Worm (Caenorhabditis elegans) whole organism, early embryonic: ENCODE measurements around the gene Y45F10B.12.

Experiments used
- B0310.2 ChIP-seq: sonication (generic microtip); optimal IDR thresholded peaks from 2 replicates; lab custom pipeline; 2016; ENCODE audit warnings: mild to moderate bottlenecking, missing genetic modification characterization, missing compliant biosample characterization
- F13C5.2 ChIP-seq: sonication (generic microtip); optimal IDR thresholded peaks from 2 replicates; lab custom pipeline; 2017; ENCODE audit warnings: mild to moderate bottlenecking, missing genetic modification characterization, inconsistent platforms, missing compliant biosample characterization
- aly-1 ChIP-seq: sonication (generic microtip); optimal IDR thresholded peaks from 2 replicates; lab custom pipeline; 2016; ENCODE audit warnings: missing genetic modification characterization, missing compliant biosample characterization
- ama-1 ChIP-seq: fragments of 150-350 bp; optimal IDR thresholded peaks from 2 replicates; lab custom pipeline; 2014
- ceh-13 ChIP-seq: fragments of 200-800 bp; sonication (Bioruptor generic); optimal IDR thresholded peaks from 2 replicates; lab custom pipeline; 2018; ENCODE audit warnings: mild to moderate bottlenecking, missing genetic modification characterization, missing compliant biosample characterization
- ceh-36 ChIP-seq: sonication (generic microtip); optimal IDR thresholded peaks from 2 replicates; lab custom pipeline; 2016; ENCODE audit warnings: missing genetic modification characterization, inconsistent platforms, missing compliant biosample characterization
- flt-1 ChIP-seq: fragments of 200-800 bp; sonication (Bioruptor generic); IDR thresholded peaks from 2 replicates; pipeline ENCODE4 v1.3.6; 2022; ENCODE audit warnings: missing genetic modification characterization, missing compliant biosample characterization
- hmg-4 ChIP-seq: fragments of 200-800 bp; sonication (Bioruptor generic); optimal IDR thresholded peaks from 2 replicates; lab custom pipeline; 2018; ENCODE audit warnings: mild to moderate bottlenecking, missing genetic modification characterization, missing compliant biosample characterization
- pes-1 ChIP-seq: fragments of 200-800 bp; sonication (Bioruptor generic); IDR thresholded peaks from 2 replicates; pipeline ENCODE4 v1.3.6; 2022; ENCODE audit warnings: missing genetic modification reagents, missing genetic modification characterization, missing compliant biosample characterization
- sea-1 ChIP-seq: fragments of 200-800 bp; sonication (Bioruptor generic); conservative IDR thresholded peaks from 2 replicates; pipeline ENCODE4 v1.3.6; 2022; ENCODE audit warnings: missing genetic modification characterization, missing compliant biosample characterization
- tbx-11 ChIP-seq: fragments of 200-800 bp; sonication (Bioruptor generic); IDR thresholded peaks from 2 replicates; pipeline ENCODE4 v1.3.6; 2022; ENCODE audit warnings: missing genetic modification characterization, missing compliant biosample characterization
- tbx-37 ChIP-seq: fragments of 200-800 bp; sonication (Bioruptor generic); conservative IDR thresholded peaks from 2 replicates; pipeline ENCODE4 v1.3.6; 2022; ENCODE audit warnings: missing genetic modification reagents, missing genetic modification characterization, missing compliant biosample characterization

DNA sequence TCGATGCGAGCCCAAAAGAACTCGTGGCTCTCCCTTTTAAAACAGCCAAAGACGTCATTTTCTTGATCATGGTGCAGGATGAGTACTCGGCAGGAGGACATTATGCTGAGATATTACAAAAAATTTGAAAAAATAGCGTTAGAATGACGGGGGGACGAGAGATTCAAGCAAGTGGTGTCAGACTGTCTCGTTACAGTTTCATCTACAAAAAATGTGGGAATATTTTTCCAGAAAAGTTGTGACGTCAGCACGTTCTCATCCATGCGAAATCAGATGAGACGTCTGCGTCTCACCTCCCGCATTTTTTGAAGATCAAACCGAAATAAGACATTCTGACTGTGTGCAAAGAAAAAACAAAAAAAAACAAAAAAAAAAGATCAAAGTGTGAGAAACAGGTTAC lies 47.1 kb upstream of the Y45F10B.12 start, which contains the start of gene rsd-2:
- no peak for TF ChIP-seq ceh-36 (tag; lab: Kevin White, UChicago)
- no peak for TF ChIP-seq B0310.2
- TF ChIP-seq ama-1 (lab: Kevin White, UChicago) = no peak
- no peak for TF ChIP-seq hmg-4 (GFP tag; lab: Kevin White, UChicago)
- TF ChIP-seq pes-1 (GFP tag; lab: Robert Waterston, UW) = no peak
- TF ChIP-seq tbx-11 (GFP tag; lab: Robert Waterston, UW) = no peak
- no peak for TF ChIP-seq flt-1 (GFP tag; lab: Robert Waterston, UW)
- TF ChIP-seq sea-1 (GFP tag; lab: Robert Waterston, UW) = no peak
- TF ChIP-seq F13C5.2 (tag; lab: Kevin White, UChicago) = no peak
- TF ChIP-seq ceh-13 (GFP tag; lab: Kevin White, UChicago) = no peak
- no peak for TF ChIP-seq tbx-37 (GFP tag; lab: Robert Waterston, UW)
- no peak for TF ChIP-seq aly-1 (tag; lab: Kevin White, UChicago)
